Worm (Caenorhabditis elegans) whole organism, L1 larva: ENCODE measurements around the gene egl-27.

Experiments used
- blmp-1 ChIP-seq: fragments of 150-350 bp; optimal IDR thresholded peaks from 2 replicates; lab custom pipeline; 2014; ENCODE audit warnings: missing biosample characterization, missing genetic modification characterization
- efl-1 ChIP-seq, 4 experiments: fragments of 150-350 bp; optimal IDR thresholded peaks in 3 of 4; peaks in 1 of 4; 1 replicate in 1 of 4; 2 replicates in 3 of 4; lab custom pipeline; 2014; ENCODE audit warnings: missing biosample characterization in 2 of 4, missing genetic modification characterization in 2 of 4, missing genetic modification reagents in 2 of 4
- fkh-10 ChIP-seq: sonication (generic microtip); optimal IDR thresholded peaks from 2 replicates; lab custom pipeline; 2017; ENCODE audit warnings: missing biosample characterization, missing genetic modification reagents, missing genetic modification characterization
- mep-1 ChIP-seq: fragments of 150-350 bp; optimal IDR thresholded peaks from 2 replicates; lab custom pipeline; 2014; ENCODE audit warnings: missing biosample characterization, missing genetic modification characterization
- nhr-237 ChIP-seq: fragments of 150-350 bp; optimal IDR thresholded peaks from 2 replicates; lab custom pipeline; 2014; ENCODE audit warnings: missing biosample characterization, missing genetic modification characterization
- tlp-1 ChIP-seq: fragments of 150-350 bp; optimal IDR thresholded peaks from 2 replicates; lab custom pipeline; 2014; ENCODE audit warnings: missing biosample characterization, missing genetic modification characterization

Gene egl-27

ce11 chrII:6897507-6897906, 62.7 kb downstream of the egl-27 start, which contains the start of gene C44B7.11:
Gene C44B7.11, minus strand, starts transcription at chrII:6897540.
- TF ChIP-seq blmp-1 (tag; lab: Kevin White, UChicago) (peak; percentile 19), mep-1 (tag; lab: Kevin White, UChicago) (peak; percentile 5), nhr-237 (tag; lab: Kevin White, UChicago) (no peak), fkh-10 (GFP tag; lab: Kevin White, UChicago) (no peak), tlp-1 (tag; lab: Kevin White, UChicago) (no peak), efl-1 (optimal IDR thresholded peaks at IDR 0.05; lab: Kevin White, UChicago) (no peak), efl-1 (GFP tag; optimal IDR thresholded peaks at IDR 0.05 in 1 of 2; lab: Kevin White, UChicago) (peak in 1 of 2 experiments; percentile 11)
- TF ChIP-seq, all 84 proteins: peak for 3
